Worm (Caenorhabditis elegans) whole organism, L4/young adult: Measurements from ENCODE around the gene F54E7.9.

Experiments
- W03F9.2 ChIP-seq: fragments of 150-350 bp; optimal IDR thresholded peaks from 2 replicates; lab custom pipeline; 2014; ENCODE audit warnings: missing biosample characterization, missing genetic modification characterization
- him-1 ChIP-seq: sonication (generic microtip); optimal IDR thresholded peaks from 2 replicates; lab custom pipeline; 2016; ENCODE audit warnings: missing genotype, missing genetic modification reagents, missing genetic modification characterization, missing compliant biosample characterization

- TF ChIP-seq him-1 (tag; lab: Kevin White, UChicago) (no peak), W03F9.2 (no peak)
Measured at ce11 chrIII:5708024-5708423, 30.3 kb upstream of the F54E7.9 start.
